Fruit fly (Drosophila melanogaster): ENCODE data around the gene CG15506.

DNA sequence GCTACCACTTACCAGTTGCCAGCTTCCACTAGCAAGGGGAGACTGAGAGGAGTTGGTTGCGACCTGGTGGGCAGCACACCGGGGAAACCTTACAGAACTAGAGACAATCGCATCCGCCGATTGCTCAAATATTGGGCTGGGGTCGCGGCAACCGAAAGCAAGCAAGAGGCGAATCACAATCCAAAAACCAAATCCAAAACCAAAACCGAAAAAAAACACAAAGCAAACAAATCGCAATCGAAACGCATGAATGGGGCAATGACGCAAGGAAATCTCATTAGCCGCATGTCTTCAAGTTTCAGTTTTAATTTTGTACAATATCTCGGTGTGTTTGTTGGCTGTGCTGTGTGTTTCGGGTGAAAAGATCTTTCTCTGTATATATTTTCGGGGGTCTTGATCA lies 29.3 kb upstream of the CG15506 start, which contains the start of gene Obp99c:
- no peak for TF ChIP-seq h (optimal IDR thresholded peaks at IDR 0.05)
- TF ChIP-seq Myc (optimal IDR thresholded peaks at IDR 0.05) = no peak
- no peak for TF ChIP-seq psq (optimal IDR thresholded peaks at IDR 0.05)
- TF ChIP-seq insv (optimal IDR thresholded peaks at IDR 0.05) = no peak
- no peak for TF ChIP-seq ttk (optimal IDR thresholded peaks at IDR 0.05)
- no peak for TF ChIP-seq Sin3A (optimal IDR thresholded peaks at IDR 0.05)

Measured in Kc167 (cell line).